Fruit fly (Drosophila melanogaster) whole organism: ENCODE results near the gene dikar.

ENCODE experiments used
- CG8478 ChIP-seq: fragments of >200 bp; optimal IDR thresholded peaks from 2 replicates; lab custom pipeline; 2018; ENCODE audit warnings: inconsistent platforms
- Dll ChIP-seq: fragments of >200 bp; optimal IDR thresholded peaks from 2 replicates; lab custom pipeline; 2017
- EcR ChIP-seq, 2 experiments: fragments of >200 bp; optimal IDR thresholded peaks; 2 replicates each; lab custom pipeline; 2017; ENCODE audit warnings: missing biosample characterization in 2 of 2, missing genetic modification characterization in 2 of 2, missing genetic modification reagents in 2 of 2
- pan ChIP-seq: fragments of >200 bp; optimal IDR thresholded peaks from 2 replicates; lab custom pipeline; 2017
- psq ChIP-seq: fragments of >200 bp; optimal IDR thresholded peaks from 2 replicates; lab custom pipeline; 2017
- usp ChIP-seq: fragments of >200 bp; optimal IDR thresholded peaks from 2 replicates; lab custom pipeline; 2017; ENCODE audit warnings: missing biosample characterization, missing genetic modification characterization, mixed read lengths

dikar gene

dm6 chr3L:6688920-6689319 is 54.0 kb downstream of the dikar start:
- TF ChIP-seq usp (GFP tag; lab: Kevin White, UChicago) (no peak), pan (no peak), CG8478 (no peak), psq (lab: Kevin White, UChicago) (no peak), EcR (GFP tag; optimal IDR thresholded peaks at IDR 0.05; lab: Kevin White, UChicago) (no peak), Dll (no peak)
